Worm (Caenorhabditis elegans): Measurements from ENCODE around the gene idpb-2.

DNA sequence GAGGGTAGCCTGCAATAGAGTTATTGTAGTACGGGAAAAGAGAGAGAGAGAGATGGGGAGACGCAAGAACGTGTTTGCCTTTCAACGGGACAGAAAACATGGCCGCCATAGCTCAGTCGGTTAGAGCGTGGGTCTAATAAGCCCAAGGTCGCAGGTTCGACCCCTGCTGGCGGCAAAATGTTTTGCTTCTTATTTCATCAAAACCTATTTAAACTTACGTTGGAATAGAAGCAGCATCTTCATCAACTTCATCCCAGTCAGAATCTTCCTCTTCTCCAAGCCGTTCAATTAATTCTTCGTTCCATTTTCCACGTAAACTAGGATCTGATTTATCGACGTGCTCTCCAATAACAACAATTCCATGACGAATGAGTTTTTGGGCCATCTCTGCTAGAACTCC lies 36.8 kb downstream of the idpb-2 start:
- TF ChIP-seq nhr-237 (tag; optimal IDR thresholded peaks at IDR 0.05), result no peak
- TF ChIP-seq nhr-77 (tag; optimal IDR thresholded peaks at IDR 0.05), result peak; percentile 9
- no peak for TF ChIP-seq efl-3 (GFP tag; optimal IDR thresholded peaks at IDR 0.05)

All from whole organism, L1 larva.